Worm (Caenorhabditis elegans) whole organism, young adult: ENCODE data around the gene pho-12.

Experiments used
- B0019.2 ChIP-seq: fragments of 200-800 bp; sonication (Bioruptor generic); conservative IDR thresholded peaks from 2 replicates; pipeline ENCODE4 v1.3.6; 2022; ENCODE audit warnings: missing genetic modification reagents, missing genetic modification characterization, missing compliant biosample characterization
- C06A6.2 ChIP-seq: fragments of 200-800 bp; sonication (Bioruptor generic); conservative IDR thresholded peaks from 2 replicates; pipeline ENCODE4 v1.3.6; 2022; ENCODE audit warnings: missing genetic modification characterization, missing compliant biosample characterization
- D2030.7 ChIP-seq: fragments of 200-800 bp; sonication (Bioruptor generic); IDR thresholded peaks from 2 replicates; pipeline ENCODE4 v1.3.6; 2022; ENCODE audit warnings: missing genetic modification reagents, missing genetic modification characterization, missing compliant biosample characterization
- F10E7.11 ChIP-seq: sonication (generic microtip); optimal IDR thresholded peaks from 2 replicates; lab custom pipeline; 2017; ENCODE audit warnings: mild to moderate bottlenecking, missing genetic modification characterization, moderate library complexity, missing compliant biosample characterization
- F22D6.2 ChIP-seq: sonication (generic microtip); optimal IDR thresholded peaks from 2 replicates; lab custom pipeline; 2016; ENCODE audit warnings: mild to moderate bottlenecking, missing genetic modification characterization, missing compliant biosample characterization
- F49E8.2 ChIP-seq: sonication (generic microtip); optimal IDR thresholded peaks from 3 replicates; lab custom pipeline; 2017; ENCODE audit warnings: missing genetic modification characterization, mild to moderate bottlenecking, missing compliant biosample characterization, antibody characterized with exemption, moderate library complexity; ENCODE audit not compliant: insufficient read depth
- Y53G8AR.9 ChIP-seq: fragments of 200-800 bp; sonication (Bioruptor generic); conservative IDR thresholded peaks from 2 replicates; pipeline ENCODE4 v1.3.6; 2022; ENCODE audit warnings: missing genetic modification reagents, missing genetic modification characterization, missing compliant biosample characterization
- Y79H2A.3 ChIP-seq: fragments of 200-800 bp; sonication (Bioruptor generic); conservative IDR thresholded peaks from 2 replicates; pipeline ENCODE4 v1.3.6; 2022; ENCODE audit warnings: missing genetic modification reagents, missing genetic modification characterization, missing compliant biosample characterization
- Y95B8A.8 ChIP-seq: fragments of 200-800 bp; sonication (Bioruptor generic); IDR thresholded peaks from 2 replicates; pipeline ENCODE4 v1.3.6; 2022; ENCODE audit warnings: missing genetic modification reagents, missing genetic modification characterization, missing compliant biosample characterization
- ZK185.1 ChIP-seq: sonication (generic microtip); optimal IDR thresholded peaks from 2 replicates; lab custom pipeline; 2016; ENCODE audit warnings: mild to moderate bottlenecking, missing genetic modification characterization, missing compliant biosample characterization; ENCODE audit not compliant: poor library complexity, severe bottlenecking
- aptf-2 ChIP-seq: fragments of 200-800 bp; sonication (Bioruptor generic); conservative IDR thresholded peaks from 2 replicates; pipeline ENCODE4 v1.3.6; 2022; ENCODE audit warnings: missing genetic modification reagents, missing genetic modification characterization, missing compliant biosample characterization
- aptf-3 ChIP-seq: fragments of 200-800 bp; sonication (Bioruptor generic); IDR thresholded peaks from 2 replicates; pipeline ENCODE4 v1.3.6; 2022; ENCODE audit warnings: missing genetic modification characterization, missing compliant biosample characterization
- athp-1 ChIP-seq: sonication (generic microtip); optimal IDR thresholded peaks from 2 replicates; lab custom pipeline; 2017; ENCODE audit warnings: mild to moderate bottlenecking, missing genetic modification characterization, missing compliant biosample characterization
- attf-5 ChIP-seq: fragments of 200-800 bp; sonication (Bioruptor generic); optimal IDR thresholded peaks from 2 replicates; lab custom pipeline; 2018; ENCODE audit warnings: mild to moderate bottlenecking, missing genetic modification characterization, missing compliant biosample characterization
- attf-6 ChIP-seq: fragments of 200-800 bp; sonication (Bioruptor generic); IDR thresholded peaks from 2 replicates; pipeline ENCODE4 v1.3.6; 2022; ENCODE audit warnings: missing genetic modification reagents, missing genetic modification characterization, missing compliant biosample characterization
- cebp-1 ChIP-seq, 2 experiments: fragments of 200-800 bp in 1 of 2; sonication (Bioruptor generic) in 1 of 2; sonication (generic microtip) in 1 of 2; IDR thresholded peaks in 1 of 2; optimal IDR thresholded peaks in 1 of 2; 2 replicates each; pipeline versions ENCODE4 v1.3.6 to Lab custom; 2017 to 2022; ENCODE audit warnings: missing compliant biosample characterization in 2 of 2, missing genetic modification characterization in 2 of 2, mild to moderate bottlenecking in 1 of 2, missing genetic modification reagents in 1 of 2, moderate library complexity in 1 of 2
- ceh-100 ChIP-seq: fragments of 200-800 bp; sonication (Bioruptor generic); IDR thresholded peaks from 2 replicates; pipeline ENCODE4 v1.3.6; 2022; ENCODE audit warnings: missing genetic modification reagents, missing genetic modification characterization, missing compliant biosample characterization
- ceh-91 ChIP-seq: fragments of 200-800 bp; sonication (Bioruptor generic); IDR thresholded peaks from 2 replicates; pipeline ENCODE4 v1.3.6; 2022; ENCODE audit warnings: missing genetic modification reagents, missing genetic modification characterization, missing compliant biosample characterization
- dox-1 ChIP-seq: fragments of 200-800 bp; sonication (Bioruptor generic); IDR thresholded peaks from 2 replicates; pipeline ENCODE4 v1.3.6; 2022; ENCODE audit warnings: missing genetic modification reagents, missing genetic modification characterization, missing compliant biosample characterization
- dpff-1 ChIP-seq: sonication (generic microtip); optimal IDR thresholded peaks from 2 replicates; lab custom pipeline; 2017; ENCODE audit warnings: mild to moderate bottlenecking, missing genetic modification characterization, missing compliant biosample characterization
- efl-1 ChIP-seq: fragments of 150-350 bp; optimal IDR thresholded peaks from 2 replicates; lab custom pipeline; 2014; ENCODE audit warnings: missing biosample characterization, missing genetic modification reagents, missing genetic modification characterization
- egl-18 ChIP-seq: fragments of 200-800 bp; sonication (Bioruptor generic); IDR thresholded peaks from 2 replicates; pipeline ENCODE4 v1.3.6; 2022; ENCODE audit warnings: missing genetic modification reagents, missing genetic modification characterization, missing compliant biosample characterization
- gei-17 ChIP-seq: fragments of 200-800 bp; sonication (Bioruptor generic); optimal IDR thresholded peaks from 2 replicates; lab custom pipeline; 2018; ENCODE audit warnings: mild to moderate bottlenecking, missing genetic modification characterization, missing compliant biosample characterization
- hlh-12 ChIP-seq: sonication (generic microtip); optimal IDR thresholded peaks from 2 replicates; lab custom pipeline; 2016; ENCODE audit warnings: missing genetic modification characterization, missing compliant biosample characterization
- hrde-1 ChIP-seq: sonication (generic microtip); optimal IDR thresholded peaks from 2 replicates; lab custom pipeline; 2016; ENCODE audit warnings: missing genetic modification characterization, mild to moderate bottlenecking, missing compliant biosample characterization, moderate library complexity, missing genotype, missing genetic modification reagents, borderline replicate concordance
- lag-1 ChIP-seq: fragments of 200-800 bp; sonication (Bioruptor generic); IDR thresholded peaks from 2 replicates; pipeline ENCODE4 v1.3.6; 2022; ENCODE audit warnings: missing genetic modification reagents, missing genetic modification characterization, missing compliant biosample characterization
- let-607 ChIP-seq, 2 experiments: fragments of 200-800 bp in 1 of 2; sonication (Bioruptor generic) in 1 of 2; sonication (generic microtip) in 1 of 2; optimal IDR thresholded peaks; 2 replicates each; lab custom pipeline; 2016 to 2018; ENCODE audit warnings: mild to moderate bottlenecking in 2 of 2, missing compliant biosample characterization in 2 of 2, missing genetic modification characterization in 2 of 2, moderate library complexity in 2 of 2, missing genotype in 1 of 2
- lin-26 ChIP-seq: fragments of 200-800 bp; sonication (Bioruptor generic); IDR thresholded peaks from 2 replicates; pipeline ENCODE4 v1.3.6; 2022; ENCODE audit warnings: missing genetic modification reagents, missing genetic modification characterization, missing compliant biosample characterization
- lir-1 ChIP-seq: fragments of 200-800 bp; sonication (Bioruptor generic); conservative IDR thresholded peaks from 2 replicates; pipeline ENCODE4 v1.3.6; 2022; ENCODE audit warnings: missing genetic modification reagents, missing genetic modification characterization, missing compliant biosample characterization
- mes-4 ChIP-seq: sonication (generic microtip); optimal IDR thresholded peaks from 2 replicates; lab custom pipeline; 2016; ENCODE audit warnings: missing genotype, missing genetic modification characterization, missing compliant biosample characterization
- nfya-1 ChIP-seq: sonication (generic microtip); optimal IDR thresholded peaks from 2 replicates; lab custom pipeline; 2017; ENCODE audit warnings: antibody characterized with exemption, missing compliant biosample characterization, missing genetic modification characterization, borderline replicate concordance; ENCODE audit not compliant: insufficient read depth
- nfyb-1 ChIP-seq: fragments of 200-800 bp; sonication (Bioruptor generic); IDR thresholded peaks from 2 replicates; pipeline ENCODE4 v1.3.6; 2022; ENCODE audit warnings: missing genetic modification reagents, missing genetic modification characterization, missing compliant biosample characterization
- nhr-120 ChIP-seq: fragments of 200-800 bp; sonication (Bioruptor generic); IDR thresholded peaks from 2 replicates; pipeline ENCODE4 v1.3.6; 2022; ENCODE audit warnings: missing genetic modification characterization, missing compliant biosample characterization
- nhr-179 ChIP-seq: sonication (generic microtip); optimal IDR thresholded peaks from 2 replicates; lab custom pipeline; 2016; ENCODE audit warnings: mild to moderate bottlenecking, missing genetic modification characterization, missing compliant biosample characterization
- nhr-27 ChIP-seq: fragments of 200-800 bp; sonication (Bioruptor generic); optimal IDR thresholded peaks from 2 replicates; lab custom pipeline; 2018; ENCODE audit warnings: mild to moderate bottlenecking, missing genetic modification characterization, moderate library complexity, missing compliant biosample characterization
- nhr-80 ChIP-seq: sonication (generic microtip); optimal IDR thresholded peaks from 2 replicates; lab custom pipeline; 2016; ENCODE audit warnings: missing genetic modification characterization, missing compliant biosample characterization
- nhr-90 ChIP-seq: sonication (generic microtip); optimal IDR thresholded peaks from 2 replicates; lab custom pipeline; 2016; ENCODE audit warnings: missing genotype, mild to moderate bottlenecking, missing genetic modification characterization, missing compliant biosample characterization
- sdz-38 ChIP-seq: sonication (generic microtip); optimal IDR thresholded peaks from 2 replicates; lab custom pipeline; 2016; ENCODE audit warnings: missing genotype, missing genetic modification characterization, missing compliant biosample characterization
- snpc-3.4 ChIP-seq: sonication (generic microtip); optimal IDR thresholded peaks from 2 replicates; lab custom pipeline; 2017; ENCODE audit warnings: missing genetic modification characterization, mild to moderate bottlenecking, missing compliant biosample characterization, antibody characterized with exemption, moderate library complexity, missing genotype, missing genetic modification reagents
- unc-130 ChIP-seq: sonication (generic microtip); optimal IDR thresholded peaks from 2 replicates; lab custom pipeline; 2016; ENCODE audit warnings: missing genetic modification reagents, missing genetic modification characterization, missing compliant biosample characterization
- xnd-1 ChIP-seq: sonication (generic microtip); optimal IDR thresholded peaks from 2 replicates; lab custom pipeline; 2016; ENCODE audit warnings: missing genotype, missing genetic modification reagents, missing genetic modification characterization, missing compliant biosample characterization
- ztf-25 ChIP-seq: fragments of 200-800 bp; sonication (Bioruptor generic); IDR thresholded peaks from 2 replicates; pipeline ENCODE4 v1.3.6; 2022; ENCODE audit warnings: missing genetic modification reagents, missing genetic modification characterization, missing compliant biosample characterization
- ztf-26 ChIP-seq: sonication (generic microtip); optimal IDR thresholded peaks from 2 replicates; lab custom pipeline; 2017; ENCODE audit warnings: missing genetic modification characterization, missing compliant biosample characterization
- ztf-3 ChIP-seq: fragments of 200-800 bp; sonication (Bioruptor generic); optimal IDR thresholded peaks from 2 replicates; lab custom pipeline; 2018; ENCODE audit warnings: mild to moderate bottlenecking, missing genetic modification characterization, missing compliant biosample characterization
- ztf-6 ChIP-seq: fragments of 200-800 bp; sonication (Bioruptor generic); IDR thresholded peaks from 2 replicates; pipeline ENCODE4 v1.3.6; 2022; ENCODE audit warnings: missing genetic modification reagents, missing genetic modification characterization, missing compliant biosample characterization

The pho-12 gene

DNA sequence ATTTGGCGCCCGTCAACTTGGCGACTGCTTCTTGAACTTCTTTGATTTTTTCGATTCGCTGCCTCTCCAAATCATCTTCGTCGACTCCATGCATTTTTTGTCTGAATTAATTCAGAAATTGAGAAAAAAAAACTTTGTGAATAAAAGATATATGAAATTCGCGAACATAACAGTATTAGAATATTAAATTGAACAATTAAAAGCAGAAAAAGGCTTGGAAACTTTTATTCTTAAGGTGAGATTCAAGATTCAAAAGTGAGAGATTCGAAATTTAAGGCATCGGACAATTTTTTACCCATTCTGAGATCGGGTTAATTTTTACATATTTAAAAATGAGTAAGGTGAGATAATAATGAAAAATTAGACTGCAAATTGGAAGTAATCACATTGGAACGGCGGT, 26.7 kb downstream of the pho-12 start, which contains the start of gene F33G12.3:
F33G12.3 (minus strand) TSS at position 101 of the 400 bp plus-strand sequence.
- TF ChIP-seq nfyb-1 (GFP tag; lab: Robert Waterston, UW) (no peak), ztf-6 (GFP tag; lab: Robert Waterston, UW) (no peak), nhr-27 (no peak), nhr-120 (GFP tag; lab: Robert Waterston, UW) (no peak), F22D6.2 (tag; lab: Kevin White, UChicago) (no peak), ceh-91 (GFP tag; lab: Robert Waterston, UW) (no peak), attf-5 (GFP tag; lab: Kevin White, UChicago) (no peak), aptf-2 (no peak), Y95B8A.8 (GFP tag; lab: Robert Waterston, UW) (no peak), hlh-12 (no peak), sdz-38 (tag; lab: Kevin White, UChicago) (no peak), Y53G8AR.9 (GFP tag; lab: Robert Waterston, UW) (no peak), efl-1 (no peak), dpff-1 (tag; lab: Kevin White, UChicago) (no peak), gei-17 (GFP tag; lab: Kevin White, UChicago) (no peak), ceh-100 (GFP tag; lab: Robert Waterston, UW) (no peak), nfya-1 (tag; lab: Kevin White, UChicago) (no peak), B0019.2 (GFP tag; lab: Robert Waterston, UW) (no peak), nhr-80 (tag; lab: Kevin White, UChicago) (no peak), nhr-90 (no peak)

- TF ChIP-seq ceh-91 (GFP tag; lab: Robert Waterston, UW) (peak; percentile 25; the same call in 1 of the 2 replicates), lag-1 (GFP tag; lab: Robert Waterston, UW) (no peak), aptf-3 (GFP tag; lab: Robert Waterston, UW) (0 out of 2 replicates have a peak, but pooled peaks have one; percentile 16), efl-1 (no peak), unc-130 (GFP tag; lab: Kevin White, UChicago) (peak; percentile 46), F49E8.2 (tag; lab: Kevin White, UChicago) (no peak), ZK185.1 (tag; lab: Kevin White, UChicago) (peak; percentile 77), egl-18 (0 out of 2 replicates have a peak, but pooled peaks have one; percentile 19), F10E7.11 (tag; lab: Kevin White, UChicago) (peak; percentile 22), cebp-1 (GFP tag; IDR thresholded peaks at IDR 0.05; lab: Robert Waterston, UW) (peak; percentile 57), cebp-1 (tag; optimal IDR thresholded peaks at IDR 0.05; lab: Kevin White, UChicago) (peak; percentile 69), let-607 (tag; optimal IDR thresholded peaks at IDR 0.05; lab: Kevin White, UChicago) (peak in 1 of 2 experiments; percentile 1), ztf-3 (GFP tag; lab: Kevin White, UChicago) (no peak), dpff-1 (tag; lab: Kevin White, UChicago) (no peak), Y79H2A.3 (GFP tag; lab: Robert Waterston, UW) (peak; percentile 45; the same call in 1 of the 2 replicates), C06A6.2 (GFP tag; lab: Robert Waterston, UW) (peak; percentile 35; the same call in 1 of the 2 replicates), hrde-1 (tag; lab: Kevin White, UChicago) (peak; percentile 63), nhr-179 (tag; lab: Kevin White, UChicago) (no peak), ztf-26 (tag; lab: Kevin White, UChicago) (peak; percentile 45), D2030.7 (peak; percentile 47; the same call in 1 of the 2 replicates), snpc-3.4 (tag; lab: Kevin White, UChicago) (peak; percentile 62), B0019.2 (GFP tag; lab: Robert Waterston, UW) (0 out of 2 replicates have a peak, but pooled peaks have one; percentile 40), attf-6 (GFP tag; lab: Robert Waterston, UW) (peak; percentile 73), nhr-120 (GFP tag; lab: Robert Waterston, UW) (0 out of 2 replicates have a peak, but pooled peaks have one; percentile 48), nhr-90 (peak; percentile 76), mes-4 (tag; lab: Kevin White, UChicago) (peak; percentile 72), Y53G8AR.9 (GFP tag; lab: Robert Waterston, UW) (no peak; the same call in 1 of the 2 replicates), ztf-25 (GFP tag; lab: Robert Waterston, UW) (peak; percentile 90; the same call in 1 of the 2 replicates), xnd-1 (tag; lab: Kevin White, UChicago) (no peak), athp-1 (peak; percentile 74), dox-1 (peak; percentile 82), lin-26 (GFP tag; lab: Robert Waterston, UW) (peak; percentile 89), lir-1 (GFP tag; lab: Robert Waterston, UW) (no peak; the same call in 1 of the 2 replicates)
Measured at ce11 chrII:5032669-5033068, 27.9 kb downstream of the pho-12 start.
